Worm (Caenorhabditis elegans) whole organism, L4 larva: Measurements from ENCODE around the gene fbxo-11.2.

Source experiments
- madf-5 ChIP-seq, 2 experiments: fragments of 200-800 bp; sonication (Bioruptor generic); IDR thresholded peaks; 2 replicates each; pipeline ENCODE4 v1.3.6; 2022; ENCODE audit warnings: missing compliant biosample characterization in 2 of 2, missing genetic modification characterization in 2 of 2
- mes-2 ChIP-seq: sonication (generic microtip); optimal IDR thresholded peaks from 2 replicates; lab custom pipeline; 2016; ENCODE audit warnings: missing genotype, mild to moderate bottlenecking, missing genetic modification characterization, missing compliant biosample characterization; ENCODE audit not compliant: poor library complexity, severe bottlenecking
- mxl-3 ChIP-seq: fragments of 200-800 bp; sonication (Bioruptor generic); optimal IDR thresholded peaks from 2 replicates; lab custom pipeline; 2018; ENCODE audit warnings: mild to moderate bottlenecking, missing genetic modification characterization, missing compliant biosample characterization
- nhr-77 ChIP-seq: fragments of 150-350 bp; optimal IDR thresholded peaks from 2 replicates; lab custom pipeline; 2014; ENCODE audit warnings: missing biosample characterization, missing genetic modification characterization

DNA sequence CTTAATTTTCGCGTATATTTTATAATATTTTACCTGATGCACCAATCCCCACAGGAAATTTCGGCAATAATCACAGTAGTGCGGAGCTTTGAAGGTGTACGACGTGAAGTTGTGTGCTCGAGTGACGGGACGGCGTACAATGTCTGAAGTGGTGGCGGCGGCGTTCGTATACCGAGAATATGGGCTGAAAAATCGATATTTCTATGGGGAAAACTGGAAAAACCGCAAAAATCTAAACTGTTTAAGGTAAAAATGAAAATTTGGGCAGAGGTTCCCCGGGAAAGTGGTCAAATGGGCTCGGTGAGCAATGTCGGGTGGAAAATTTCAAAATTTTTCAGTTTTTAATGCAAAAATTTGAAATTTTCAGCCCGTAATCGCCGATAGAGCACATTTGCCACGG lies 18.2 kb downstream of the fbxo-11.2 start:
- TF ChIP-seq madf-5 (GFP tag; IDR thresholded peaks at IDR 0.05; lab: Robert Waterston, UW) (no peak), mxl-3 (GFP tag; lab: Kevin White, UChicago) (no peak), mes-2 (no peak), nhr-77 (tag; lab: Kevin White, UChicago) (no peak)
